Worm (Caenorhabditis elegans) whole organism, late embryonic: ENCODE results near the gene nhx-4.
"Not testable (repeated sequence)": the region's sequence is repeated elsewhere in the genome, so short reads cannot be mapped to it uniquely, and the experiment has no call there.

ENCODE experiments used
- F13H6.1 ChIP-seq: sonication (generic microtip); optimal IDR thresholded peaks from 2 replicates; lab custom pipeline; 2016; ENCODE audit warnings: missing genetic modification characterization, missing compliant biosample characterization
- K02D7.2 ChIP-seq: sonication (generic microtip); optimal IDR thresholded peaks from 2 replicates; lab custom pipeline; 2017; ENCODE audit warnings: mild to moderate bottlenecking, missing genetic modification characterization, missing compliant biosample characterization
- ama-1 ChIP-seq: fragments of 150-350 bp; optimal IDR thresholded peaks from 2 replicates; lab custom pipeline; 2014
- lin-11 ChIP-seq: fragments of 200-800 bp; sonication (Bioruptor generic); optimal IDR thresholded peaks from 2 replicates; lab custom pipeline; 2018; ENCODE audit warnings: mild to moderate bottlenecking, missing genetic modification characterization, missing compliant biosample characterization
- unc-86 ChIP-seq: sonication (generic microtip); optimal IDR thresholded peaks from 2 replicates; lab custom pipeline; 2016; ENCODE audit warnings: missing genetic modification characterization, missing compliant biosample characterization

- not testable (repeated sequence) for TF ChIP-seq K02D7.2 (tag; lab: Kevin White, UChicago); ama-1 (lab: Kevin White, UChicago); F13H6.1; unc-86 (tag; lab: Kevin White, UChicago); lin-11
Observed at ce11 chrX:6868669-6869068, 45.4 kb upstream of the nhx-4 start, which contains the start of gene C53B7.6.
